Worm (Caenorhabditis elegans): ENCODE data around the gene acbp-7.

ce11 chrIII:4830207-4830606 is 7.3 kb upstream of the acbp-7 start, which contains the start of gene nspd-9:
- TF ChIP-seq nhr-90 (tag; optimal IDR thresholded peaks at IDR 0.05) (no peak), lin-54 (GFP tag; optimal IDR thresholded peaks at IDR 0.05) (no peak), him-1 (tag; optimal IDR thresholded peaks at IDR 0.05) (no peak), F49E8.2 (tag; optimal IDR thresholded peaks at IDR 0.05; ENCODE audit: insufficient read depth) (no peak), F23B12.7 (tag; optimal IDR thresholded peaks at IDR 0.05; ENCODE audit: insufficient read depth) (no peak), snpc-1.1 (tag; optimal IDR thresholded peaks at IDR 0.05; ENCODE audit: insufficient read depth) (no peak), Y53G8AR.9 (GFP tag; conservative IDR thresholded peaks at IDR 0.05) (no peak)
